Fruit fly (Drosophila melanogaster): ENCODE results near the gene Saysd1.
A peak's percentile ranks its signal among the peaks of the same experiment; 100 is the strongest.

Saysd1 gene

dm6 chr3R:25193726-25194204 lies 21.2 kb downstream of the Saysd1 start, which contains the start of gene lobo (continued):
- TF ChIP-seq CG9876 (GFP tag; optimal IDR thresholded peaks at IDR 0.05) = peak; percentile 64
- peak; percentile 6; the same call in 1 of the 3 replicates for TF ChIP-seq CG11560 (tag; IDR thresholded peaks at IDR 0.05)
- TF ChIP-seq tin (GFP tag; optimal IDR thresholded peaks at IDR 0.05) = peak; percentile 14
- TF ChIP-seq wek (GFP tag; optimal IDR thresholded peaks at IDR 0.05) = peak; percentile 18
- TF ChIP-seq gro (GFP tag; optimal IDR thresholded peaks at IDR 0.05) = peak; percentile 57
- TF ChIP-seq CG3065 (GFP tag; optimal IDR thresholded peaks at IDR 0.05) = peak; percentile 22
- TF ChIP-seq CG9727 (GFP tag; optimal IDR thresholded peaks at IDR 0.05) = peak; percentile 31
- peak; percentile 80 for TF ChIP-seq HmgZ (tag; optimal IDR thresholded peaks at IDR 0.05)
- peak; percentile 34 for TF ChIP-seq CG17802 (tag; optimal IDR thresholded peaks at IDR 0.05)
- TF ChIP-seq CG7786 (GFP tag; optimal IDR thresholded peaks at IDR 0.05) = peak; percentile 37
- peak; percentile 38 for TF ChIP-seq tx (GFP tag; optimal IDR thresholded peaks at IDR 0.05)
- no peak for TF ChIP-seq CG34224 (GFP tag; IDR thresholded peaks at IDR 0.05; ENCODE audit: partially characterized antibody)
- peak; percentile 52 for TF ChIP-seq ttk (GFP tag; IDR thresholded peaks at IDR 0.05)
- peak; percentile 22; the same call in 1 of the 2 replicates for TF ChIP-seq ap (GFP tag; IDR thresholded peaks at IDR 0.05)
- TF ChIP-seq Pdp1 (GFP tag; optimal IDR thresholded peaks at IDR 0.05) = peak; percentile 39 to 61
- peak; percentile 54 for TF ChIP-seq CG3163 (GFP tag; optimal IDR thresholded peaks at IDR 0.05)
- peak; percentile 44 for TF ChIP-seq Atf-2 (GFP tag; optimal IDR thresholded peaks at IDR 0.05)
- peak; percentile 20 for TF ChIP-seq Fer2 (tag; optimal IDR thresholded peaks at IDR 0.05)
- peak; percentile 43 for TF ChIP-seq CG13296 (GFP tag; optimal IDR thresholded peaks at IDR 0.05)
- TF ChIP-seq CG6765 (GFP tag; optimal IDR thresholded peaks at IDR 0.05) = no peak
- TF ChIP-seq z (GFP tag; IDR thresholded peaks at IDR 0.05) = no peak
- peak; percentile 48; the same call in 1 of the 2 replicates for TF ChIP-seq seq (GFP tag; IDR thresholded peaks at IDR 0.05)
- peak; percentile 77 for TF ChIP-seq CG12744 (GFP tag; optimal IDR thresholded peaks at IDR 0.05)
- peak; percentile 50 for TF ChIP-seq tio (GFP tag; optimal IDR thresholded peaks at IDR 0.05)
- TF ChIP-seq CG1233 (GFP tag; optimal IDR thresholded peaks at IDR 0.05) = peak; percentile 68
- 0 out of 4 replicates have a peak, but pooled peaks have one; percentile 14 for TF ChIP-seq Gug (GFP tag; IDR thresholded peaks at IDR 0.05)
- peak; percentile 54 for TF ChIP-seq dm (GFP tag; optimal IDR thresholded peaks at IDR 0.05)
- peak; percentile 62 for TF ChIP-seq CHES-1-like (GFP tag; optimal IDR thresholded peaks at IDR 0.05)
- peak; percentile 36; the same call in 1 of the 3 replicates for TF ChIP-seq so (GFP tag; IDR thresholded peaks at IDR 0.05)
- TF ChIP-seq Dip3 (GFP tag; optimal IDR thresholded peaks at IDR 0.05) = peak; percentile 48
- TF ChIP-seq CG16863 (GFP tag; optimal IDR thresholded peaks at IDR 0.05) = peak; percentile 0
- TF ChIP-seq CG8944 (GFP tag; optimal IDR thresholded peaks at IDR 0.05) = no peak
- TF ChIP-seq Ptx1 (GFP tag; IDR thresholded peaks at IDR 0.05) = peak; percentile 42; the same call in 1 of the 2 replicates
- peak; percentile 62; the same call in 1 of the 2 replicates for TF ChIP-seq ham (GFP tag; IDR thresholded peaks at IDR 0.05)
- TF ChIP-seq CG10147 (GFP tag; optimal IDR thresholded peaks at IDR 0.05) = peak; percentile 49
- TF ChIP-seq Opbp (GFP tag; IDR thresholded peaks at IDR 0.05; ENCODE audit: partially characterized antibody) = no peak
- peak; percentile 7 for TF ChIP-seq CG13123 (GFP tag; optimal IDR thresholded peaks at IDR 0.05)
- TF ChIP-seq dati (GFP tag; IDR thresholded peaks at IDR 0.05) = no peak
- TF ChIP-seq Fer3 (tag; optimal IDR thresholded peaks at IDR 0.05) = peak; percentile 48
- TF ChIP-seq CG15601 (tag; optimal IDR thresholded peaks at IDR 0.05) = peak; percentile 74
- peak; percentile 45 for TF ChIP-seq zfh2 (GFP tag; optimal IDR thresholded peaks at IDR 0.05)
- peak; percentile 67 for TF ChIP-seq Mes4 (GFP tag; optimal IDR thresholded peaks at IDR 0.05)
- 0 out of 2 replicates have a peak, but pooled peaks have one; percentile 6 for TF ChIP-seq lmd (GFP tag; IDR thresholded peaks at IDR 0.05)
- TF ChIP-seq CG10543 (GFP tag; optimal IDR thresholded peaks at IDR 0.05) = peak; percentile 18
- TF ChIP-seq Usf (GFP tag; optimal IDR thresholded peaks at IDR 0.05) = peak; percentile 28
- peak; percentile 98 for TF ChIP-seq CG31365 (tag; optimal IDR thresholded peaks at IDR 0.05)
- peak; percentile 76 for TF ChIP-seq Meics (GFP tag; optimal IDR thresholded peaks at IDR 0.05)
- TF ChIP-seq Xbp1 (GFP tag; optimal IDR thresholded peaks at IDR 0.05) = peak; percentile 65
- peak; percentile 57 for TF ChIP-seq nmo (GFP tag; optimal IDR thresholded peaks at IDR 0.05)
- TF ChIP-seq Dek (tag; optimal IDR thresholded peaks at IDR 0.05) = peak; percentile 47

Data from whole organism, embryonic.